Worm (Caenorhabditis elegans) whole organism, L1 larva: ENCODE data around the gene dct-7.

Experiments
- ces-1 ChIP-seq: fragments of 150-350 bp; optimal IDR thresholded peaks from 2 replicates; lab custom pipeline; 2014; ENCODE audit warnings: missing biosample characterization, missing genetic modification reagents, missing genetic modification characterization
- elt-3 ChIP-seq, 6 experiments: fragments of 150-350 bp in 1 of 6; sonication (generic microtip); optimal IDR thresholded peaks; 2 replicates each; lab custom pipeline; 2017 to 2018; ENCODE audit warnings: missing biosample characterization in 6 of 6, missing genetic modification characterization in 6 of 6, inconsistent platforms in 1 of 6
- fos-1 ChIP-seq: fragments of 150-350 bp; optimal IDR thresholded peaks from 2 replicates; lab custom pipeline; 2014; ENCODE audit warnings: missing biosample characterization, missing genetic modification characterization
- nhr-11 ChIP-seq: fragments of 150-350 bp; optimal IDR thresholded peaks from 2 replicates; lab custom pipeline; 2014; ENCODE audit warnings: missing biosample characterization, missing genetic modification characterization
- nhr-19 ChIP-seq: fragments of 200-800 bp; sonication (Bioruptor generic); conservative IDR thresholded peaks from 2 replicates; pipeline ENCODE4 v1.3.6; 2022; ENCODE audit warnings: missing genetic modification characterization, missing compliant biosample characterization
- nhr-76 ChIP-seq: sonication (generic microtip); optimal IDR thresholded peaks from 2 replicates; lab custom pipeline; 2017; ENCODE audit warnings: missing biosample characterization, missing genetic modification characterization
- pax-3 ChIP-seq: fragments of 200-800 bp; sonication (Bioruptor generic); optimal IDR thresholded peaks from 2 replicates; lab custom pipeline; 2018; ENCODE audit warnings: mild to moderate bottlenecking, missing genetic modification characterization, moderate library complexity, missing compliant biosample characterization
- sup-37 ChIP-seq: fragments of 200-800 bp; sonication (Bioruptor generic); optimal IDR thresholded peaks from 2 replicates; lab custom pipeline; 2018; ENCODE audit warnings: mild to moderate bottlenecking, missing genetic modification characterization, missing compliant biosample characterization
- unc-98 ChIP-seq: fragments of 200-800 bp; sonication (Bioruptor generic); IDR thresholded peaks from 2 replicates; pipeline ENCODE4 v1.3.6; 2022; ENCODE audit warnings: missing genetic modification characterization, missing compliant biosample characterization

- TF ChIP-seq nhr-19 (no peak), nhr-76 (no peak), nhr-11 (no peak), unc-98 (GFP tag; lab: Robert Waterston, UW) (no peak), sup-37 (GFP tag; lab: Kevin White, UChicago) (no peak), fos-1 (tag; lab: Kevin White, UChicago) (no peak), ces-1 (GFP tag; lab: Kevin White, UChicago) (no peak), pax-3 (tag; lab: Kevin White, UChicago) (no peak), elt-3 (tag; optimal IDR thresholded peaks at IDR 0.05; lab: Kevin White, UChicago) (no peak)
These were observed 45.9 kb downstream of the dct-7 start, which contains the start of gene col-34 for ce11 chrIV:4244510-4244909.
